Fruit fly (Drosophila melanogaster) whole organism, embryonic: ENCODE results near the gene Rad60.

Experiments used
- Bteb2 ChIP-seq: fragments of 200-800 bp; sonication (Bioruptor generic); optimal IDR thresholded peaks from 2 replicates; lab custom pipeline; 2016; ENCODE audit warnings: missing biosample characterization, missing genetic modification characterization
- CG11085 ChIP-seq: fragments of 200-800 bp; sonication (Bioruptor generic); IDR thresholded peaks from 2 replicates; pipeline ENCODE4 v1.3.6; 2022; ENCODE audit warnings: missing biosample characterization, missing genetic modification characterization
- CG12299 ChIP-seq: fragments of 200-800 bp; sonication (Bioruptor generic); optimal IDR thresholded peaks from 2 replicates; lab custom pipeline; 2018; ENCODE audit warnings: missing biosample characterization, mild to moderate bottlenecking, missing genetic modification characterization
- CG12391 ChIP-seq: fragments of 200-800 bp; sonication (Bioruptor generic); optimal IDR thresholded peaks from 3 replicates; lab custom pipeline; 2018; ENCODE audit warnings: missing biosample characterization, mild to moderate bottlenecking, missing genetic modification characterization, moderate library complexity
- CG12659 ChIP-seq: fragments of 200-800 bp; sonication (Bioruptor generic); optimal IDR thresholded peaks from 3 replicates; lab custom pipeline; 2017; ENCODE audit warnings: mild to moderate bottlenecking, missing biosample characterization, missing genetic modification reagents, missing genetic modification characterization
- CG13424 ChIP-seq: fragments of 200-800 bp; sonication (Bioruptor generic); optimal IDR thresholded peaks from 2 replicates; lab custom pipeline; 2019; ENCODE audit warnings: missing biosample characterization, mild to moderate bottlenecking, missing genetic modification characterization, moderate library complexity
- CG15696 ChIP-seq: fragments of 200-800 bp; sonication (Bioruptor generic); optimal IDR thresholded peaks from 2 replicates; lab custom pipeline; 2019; ENCODE audit warnings: missing biosample characterization, mild to moderate bottlenecking, missing genetic modification characterization, moderate library complexity
- CG1647 ChIP-seq: fragments of 200-800 bp; sonication (Bioruptor generic); optimal IDR thresholded peaks from 3 replicates; lab custom pipeline; 2016; ENCODE audit warnings: missing biosample characterization, missing genetic modification characterization
- CG17328 ChIP-seq: fragments of 200-800 bp; sonication (Bioruptor generic); IDR thresholded peaks from 2 replicates; pipeline ENCODE4 v1.3.6; 2022; ENCODE audit warnings: missing biosample characterization, missing genetic modification characterization
- CG17359 ChIP-seq: fragments of 200-800 bp; sonication (Bioruptor generic); optimal IDR thresholded peaks from 3 replicates; lab custom pipeline; 2018; ENCODE audit warnings: missing biosample characterization, mild to moderate bottlenecking, missing genetic modification characterization, moderate library complexity
- CG18011 ChIP-seq: fragments of 200-800 bp; sonication (Bioruptor generic); optimal IDR thresholded peaks from 2 replicates; lab custom pipeline; 2017; ENCODE audit warnings: missing biosample characterization, missing genetic modification characterization, mild to moderate bottlenecking, moderate library complexity, missing genotype
- CG2129 ChIP-seq: fragments of 200-800 bp; sonication (Bioruptor generic); IDR thresholded peaks from 2 replicates; pipeline ENCODE4 v1.3.6; 2022; ENCODE audit warnings: missing biosample characterization, missing genetic modification characterization; ENCODE audit not compliant: partially characterized antibody
- CG3065 ChIP-seq: fragments of 200-800 bp; sonication (Bioruptor generic); optimal IDR thresholded peaks from 2 replicates; lab custom pipeline; 2016; ENCODE audit warnings: missing biosample characterization, missing genetic modification characterization
- CG32767 ChIP-seq: fragments of 200-800 bp; sonication (Bioruptor generic); IDR thresholded peaks from 2 replicates; pipeline ENCODE4 v1.3.6; 2022; ENCODE audit warnings: missing biosample characterization, missing genetic modification characterization
- CG3281 ChIP-seq: fragments of 200-800 bp; sonication (Bioruptor generic); optimal IDR thresholded peaks from 3 replicates; lab custom pipeline; 2017; ENCODE audit warnings: missing biosample characterization, mild to moderate bottlenecking, missing genetic modification characterization
- CG4282 ChIP-seq: fragments of 200-800 bp; sonication (Bioruptor generic); optimal IDR thresholded peaks from 2 replicates; lab custom pipeline; 2016; ENCODE audit warnings: missing biosample characterization, missing genetic modification characterization
- CG4707 ChIP-seq: fragments of 200-800 bp; sonication (Bioruptor generic); optimal IDR thresholded peaks from 2 replicates; lab custom pipeline; 2018; ENCODE audit warnings: missing biosample characterization, mild to moderate bottlenecking, missing genetic modification characterization, moderate library complexity
- CG5953 ChIP-seq: fragments of 200-800 bp; sonication (Bioruptor generic); IDR thresholded peaks from 2 replicates; pipeline ENCODE4 v1.3.6; 2022; ENCODE audit warnings: missing biosample characterization, missing genetic modification characterization
- CG6654 ChIP-seq: fragments of 200-800 bp; sonication (Bioruptor generic); optimal IDR thresholded peaks from 2 replicates; lab custom pipeline; 2017; ENCODE audit warnings: missing biosample characterization, mild to moderate bottlenecking, missing genetic modification characterization
- CG7786 ChIP-seq: fragments of 200-800 bp; sonication (Bioruptor generic); optimal IDR thresholded peaks from 2 replicates; lab custom pipeline; 2016; ENCODE audit warnings: missing biosample characterization, missing genetic modification characterization
- CG8359 ChIP-seq: fragments of 200-800 bp; sonication (Bioruptor generic); optimal IDR thresholded peaks from 2 replicates; lab custom pipeline; 2017; ENCODE audit warnings: missing biosample characterization, mild to moderate bottlenecking, missing genetic modification characterization, borderline replicate concordance
- CG9609 ChIP-seq: fragments of 200-800 bp; sonication (Bioruptor generic); optimal IDR thresholded peaks from 3 replicates; lab custom pipeline; 2016; ENCODE audit warnings: missing biosample characterization, missing genetic modification characterization
- CoRest ChIP-seq: fragments of 200-800 bp; sonication (Bioruptor generic); optimal IDR thresholded peaks from 3 replicates; lab custom pipeline; 2018; ENCODE audit warnings: missing biosample characterization, mild to moderate bottlenecking, missing genetic modification characterization, moderate library complexity
- Deaf1 ChIP-seq: fragments of 200-800 bp; optimal IDR thresholded peaks from 3 replicates; lab custom pipeline; 2019; ENCODE audit warnings: missing biosample characterization, mild to moderate bottlenecking, missing genetic modification characterization, moderate library complexity
- Dfd ChIP-seq, 2 experiments: fragments of >200 bp; optimal IDR thresholded peaks; 2 replicates each; lab custom pipeline; 2017; ENCODE audit warnings: missing biosample characterization in 2 of 2, missing genetic modification characterization in 2 of 2
- Dip3 ChIP-seq: fragments of 200-800 bp; sonication (Bioruptor generic); optimal IDR thresholded peaks from 3 replicates; lab custom pipeline; 2016; ENCODE audit warnings: missing biosample characterization, missing genetic modification characterization
- Dp ChIP-seq: fragments of 200-800 bp; sonication (Bioruptor generic); optimal IDR thresholded peaks from 2 replicates; lab custom pipeline; 2018; ENCODE audit warnings: missing biosample characterization, mild to moderate bottlenecking, missing genetic modification characterization, moderate library complexity
- H2.0 ChIP-seq: fragments of 200-800 bp; sonication (Bioruptor generic); IDR thresholded peaks from 2 replicates; pipeline ENCODE4 v1.3.6; 2022; ENCODE audit warnings: missing biosample characterization, missing genetic modification characterization
- HLHmδ ChIP-seq: fragments of 200-800 bp; sonication (Bioruptor generic); optimal IDR thresholded peaks from 2 replicates; lab custom pipeline; 2018; ENCODE audit warnings: missing biosample characterization, mild to moderate bottlenecking, missing genetic modification characterization, moderate library complexity
- MBD-R2 ChIP-seq: fragments of 200-800 bp; sonication (Bioruptor generic); IDR thresholded peaks from 2 replicates; pipeline ENCODE4 v1.3.6; 2022; ENCODE audit warnings: missing biosample characterization, missing genetic modification characterization
- Nf-YA ChIP-seq: fragments of 200-800 bp; sonication (Bioruptor generic); IDR thresholded peaks from 2 replicates; pipeline ENCODE4 v1.3.6; 2022; ENCODE audit warnings: missing biosample characterization, missing genetic modification characterization
- Rfx ChIP-seq: fragments of 200-800 bp; sonication (Bioruptor generic); IDR thresholded peaks from 2 replicates; pipeline ENCODE4 v1.3.6; 2022; ENCODE audit warnings: missing biosample characterization, missing genetic modification characterization
- Sox100B ChIP-seq: fragments of 200-800 bp; sonication (Bioruptor generic); optimal IDR thresholded peaks from 3 replicates; lab custom pipeline; 2018; ENCODE audit warnings: missing biosample characterization, mild to moderate bottlenecking, missing genetic modification characterization
- TFAM ChIP-seq: fragments of 200-800 bp; sonication (Bioruptor generic); optimal IDR thresholded peaks from 2 replicates; lab custom pipeline; 2017; ENCODE audit warnings: missing biosample characterization, missing genetic modification characterization, inconsistent platforms
- Usf ChIP-seq: fragments of 200-800 bp; sonication (Bioruptor generic); optimal IDR thresholded peaks from 2 replicates; lab custom pipeline; 2017; ENCODE audit warnings: missing genotype, missing biosample characterization, missing genetic modification characterization
- Xbp1 ChIP-seq: fragments of 200-800 bp; sonication (Bioruptor generic); optimal IDR thresholded peaks from 3 replicates; lab custom pipeline; 2016; ENCODE audit warnings: missing biosample characterization, mild to moderate bottlenecking, missing genetic modification characterization
- bowl ChIP-seq: fragments of 200-800 bp; sonication (Bioruptor generic); IDR thresholded peaks from 2 replicates; pipeline ENCODE4 v1.3.6; 2022; ENCODE audit warnings: missing biosample characterization, missing genetic modification characterization
- cas ChIP-seq: fragments of 200-800 bp; sonication (Bioruptor generic); IDR thresholded peaks from 2 replicates; pipeline ENCODE4 v1.3.6; 2022; ENCODE audit warnings: missing biosample characterization, missing genetic modification characterization
- caup ChIP-seq: fragments of 200-800 bp; sonication (Bioruptor generic); optimal IDR thresholded peaks from 3 replicates; lab custom pipeline; 2017; ENCODE audit warnings: missing biosample characterization, mild to moderate bottlenecking, missing genetic modification characterization, moderate library complexity; ENCODE audit not compliant: severe bottlenecking
- chm ChIP-seq: fragments of 200-800 bp; sonication (Bioruptor generic); IDR thresholded peaks from 2 replicates; pipeline ENCODE4 v1.3.6; 2022; ENCODE audit warnings: missing biosample characterization, missing genetic modification characterization
- da ChIP-seq: fragments of 200-800 bp; sonication (Bioruptor generic); optimal IDR thresholded peaks from 2 replicates; lab custom pipeline; 2016; ENCODE audit warnings: missing biosample characterization, missing genetic modification characterization
- fd3F ChIP-seq: fragments of 200-800 bp; sonication (Bioruptor generic); optimal IDR thresholded peaks from 2 replicates; lab custom pipeline; 2018; ENCODE audit warnings: missing biosample characterization, mild to moderate bottlenecking, missing genetic modification characterization, moderate library complexity
- fd64A ChIP-seq: fragments of 200-800 bp; sonication (Bioruptor generic); optimal IDR thresholded peaks from 3 replicates; lab custom pipeline; 2018; ENCODE audit warnings: missing biosample characterization, mild to moderate bottlenecking, missing genetic modification characterization
- gro ChIP-seq: fragments of 200-800 bp; sonication (Bioruptor generic); optimal IDR thresholded peaks from 2 replicates; lab custom pipeline; 2016; ENCODE audit warnings: missing biosample characterization, missing genetic modification characterization
- klu ChIP-seq: fragments of 200-800 bp; sonication (Bioruptor generic); IDR thresholded peaks from 2 replicates; pipeline ENCODE4 v1.3.6; 2022; ENCODE audit warnings: missing biosample characterization, missing genetic modification characterization
- mam ChIP-seq: fragments of 200-800 bp; sonication (Bioruptor generic); optimal IDR thresholded peaks from 3 replicates; lab custom pipeline; 2016; ENCODE audit warnings: missing biosample characterization, missing genetic modification characterization
- pum ChIP-seq: fragments of 200-800 bp; sonication (Bioruptor generic); optimal IDR thresholded peaks from 2 replicates; lab custom pipeline; 2016; ENCODE audit warnings: missing biosample characterization, missing genetic modification characterization
- ro ChIP-seq: fragments of 200-800 bp; sonication (Bioruptor generic); IDR thresholded peaks from 2 replicates; pipeline ENCODE4 v1.3.6; 2022; ENCODE audit warnings: missing biosample characterization, missing genetic modification characterization
- run ChIP-seq: fragments of 200-800 bp; sonication (Bioruptor generic); optimal IDR thresholded peaks from 3 replicates; lab custom pipeline; 2018; ENCODE audit warnings: missing biosample characterization, mild to moderate bottlenecking, missing genetic modification characterization
- salm ChIP-seq: fragments of 200-800 bp; sonication (Bioruptor generic); optimal IDR thresholded peaks from 2 replicates; lab custom pipeline; 2018; ENCODE audit warnings: missing biosample characterization, mild to moderate bottlenecking, missing genetic modification characterization

Gene Rad60

DNA sequence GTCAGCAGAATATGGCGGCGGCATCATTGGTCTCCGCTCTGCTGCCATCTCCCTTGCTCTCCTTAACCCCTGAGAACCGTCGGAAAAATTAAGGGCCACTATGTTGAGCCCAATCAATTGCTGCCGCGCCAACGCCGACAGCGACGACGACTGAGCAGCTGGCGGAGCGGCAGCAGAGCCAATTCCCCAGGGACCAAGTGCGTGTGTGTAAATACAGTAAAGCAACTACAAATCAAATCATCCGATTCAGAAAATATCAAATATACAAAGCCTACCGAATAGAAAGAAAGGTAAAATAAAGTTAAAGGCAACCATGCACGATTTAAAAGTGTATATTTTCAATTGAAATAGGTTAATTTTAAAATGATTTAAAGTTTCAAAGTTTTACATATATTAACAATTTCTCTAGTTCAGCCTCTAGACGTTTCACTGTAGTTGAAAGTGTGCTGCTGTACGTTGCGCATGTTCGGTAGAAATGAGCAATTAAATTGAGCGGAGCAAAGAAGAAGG lies 39.5 kb downstream of the Rad60 start (continued):
- no peak for TF ChIP-seq HLHmδ (GFP tag; lab: Kevin White, UChicago)
- TF ChIP-seq gro (GFP tag; lab: Kevin White, UChicago): peak; percentile 25
- peak; percentile 55 for TF ChIP-seq CG17359 (tag; lab: Kevin White, UChicago)
- TF ChIP-seq CG9609 (GFP tag; lab: Kevin White, UChicago): no peak
- no peak for TF ChIP-seq Dfd (GFP tag; optimal IDR thresholded peaks at IDR 0.05; lab: Kevin White, UChicago)
- TF ChIP-seq cas (GFP tag; lab: Robert Waterston, UW): no peak
- TF ChIP-seq CG2129: no peak
- TF ChIP-seq MBD-R2: 0 out of 2 replicates have a peak, but pooled peaks have one; percentile 17
- peak; percentile 49 for TF ChIP-seq pum (GFP tag; lab: Kevin White, UChicago)
- TF ChIP-seq Dp: no peak
- peak; percentile 50 for TF ChIP-seq Deaf1 (tag; lab: Kevin White, UChicago)
- TF ChIP-seq fd3F (GFP tag; lab: Kevin White, UChicago): peak; percentile 2
- no peak for TF ChIP-seq CG4282 (GFP tag; lab: Kevin White, UChicago)
- TF ChIP-seq CG5953 (GFP tag; lab: Robert Waterston, UW): no peak
- no peak for TF ChIP-seq CG18011 (GFP tag; lab: Kevin White, UChicago)
- TF ChIP-seq CG12391 (tag; lab: Kevin White, UChicago): peak; percentile 64
- TF ChIP-seq Bteb2 (GFP tag; lab: Kevin White, UChicago): no peak
- peak; percentile 41 for TF ChIP-seq Xbp1 (GFP tag; lab: Kevin White, UChicago)
- peak; percentile 4 for TF ChIP-seq Dip3 (GFP tag; lab: Kevin White, UChicago)
- TF ChIP-seq TFAM (GFP tag; lab: Kevin White, UChicago): no peak
- TF ChIP-seq run (tag; lab: Kevin White, UChicago): no peak
- no peak for TF ChIP-seq ro
- no peak; the same call in 1 of the 2 replicates for TF ChIP-seq klu (GFP tag; lab: Robert Waterston, UW)
- peak; percentile 64 for TF ChIP-seq mam (GFP tag; lab: Kevin White, UChicago)
- TF ChIP-seq Sox100B (GFP tag; lab: Kevin White, UChicago): peak; percentile 61
- peak; percentile 71 for TF ChIP-seq CG15696 (tag; lab: Kevin White, UChicago)
- TF ChIP-seq CG11085 (GFP tag; lab: Robert Waterston, UW): 0 out of 2 replicates have a peak, but pooled peaks have one; percentile 23
- peak; percentile 74 for TF ChIP-seq CG3281 (GFP tag; lab: Kevin White, UChicago)
- peak; percentile 52 for TF ChIP-seq Rfx (GFP tag; lab: Robert Waterston, UW)
- TF ChIP-seq CG6654 (GFP tag; lab: Kevin White, UChicago): no peak
- 0 out of 2 replicates have a peak, but pooled peaks have one; percentile 19 for TF ChIP-seq CG17328
- TF ChIP-seq caup (GFP tag; lab: Kevin White, UChicago): peak; percentile 15
- TF ChIP-seq CG1647 (GFP tag; lab: Kevin White, UChicago): peak; percentile 15
- TF ChIP-seq CG32767: no peak
- TF ChIP-seq CG3065 (GFP tag; lab: Kevin White, UChicago): no peak
- TF ChIP-seq chm (GFP tag; lab: Robert Waterston, UW): 0 out of 2 replicates have a peak, but pooled peaks have one; percentile 9
- TF ChIP-seq CG13424 (tag; lab: Kevin White, UChicago): peak; percentile 65
- no peak for TF ChIP-seq bowl (GFP tag; lab: Robert Waterston, UW)
- TF ChIP-seq CoRest (tag; lab: Kevin White, UChicago): peak; percentile 43
- TF ChIP-seq CG12299 (tag; lab: Kevin White, UChicago): no peak
- TF ChIP-seq Usf (GFP tag; lab: Kevin White, UChicago): no peak
- peak; percentile 1 for TF ChIP-seq CG7786 (GFP tag; lab: Kevin White, UChicago)
- no peak; the same call in 1 of the 2 replicates for TF ChIP-seq Nf-YA (GFP tag; lab: Robert Waterston, UW)
- peak; percentile 21 for TF ChIP-seq CG12659 (GFP tag; lab: Kevin White, UChicago)
- peak; percentile 24 for TF ChIP-seq CG8359 (GFP tag; lab: Kevin White, UChicago)
- TF ChIP-seq salm (tag; lab: Kevin White, UChicago): peak; percentile 22
- no peak for TF ChIP-seq H2.0
- TF ChIP-seq CG4707 (GFP tag; lab: Kevin White, UChicago): no peak
- TF ChIP-seq da (GFP tag; lab: Kevin White, UChicago): no peak
- no peak for TF ChIP-seq fd64A (GFP tag; lab: Kevin White, UChicago)
